Worm (Caenorhabditis elegans) whole organism, L4/young adult: Measurements from ENCODE around the gene K09C4.4.

Experiments
- W03F9.2 ChIP-seq: fragments of 150-350 bp; optimal IDR thresholded peaks from 2 replicates; lab custom pipeline; 2014; ENCODE audit warnings: missing biosample characterization, missing genetic modification characterization
- him-1 ChIP-seq: sonication (generic microtip); optimal IDR thresholded peaks from 2 replicates; lab custom pipeline; 2016; ENCODE audit warnings: missing genotype, missing genetic modification reagents, missing genetic modification characterization, missing compliant biosample characterization

DNA sequence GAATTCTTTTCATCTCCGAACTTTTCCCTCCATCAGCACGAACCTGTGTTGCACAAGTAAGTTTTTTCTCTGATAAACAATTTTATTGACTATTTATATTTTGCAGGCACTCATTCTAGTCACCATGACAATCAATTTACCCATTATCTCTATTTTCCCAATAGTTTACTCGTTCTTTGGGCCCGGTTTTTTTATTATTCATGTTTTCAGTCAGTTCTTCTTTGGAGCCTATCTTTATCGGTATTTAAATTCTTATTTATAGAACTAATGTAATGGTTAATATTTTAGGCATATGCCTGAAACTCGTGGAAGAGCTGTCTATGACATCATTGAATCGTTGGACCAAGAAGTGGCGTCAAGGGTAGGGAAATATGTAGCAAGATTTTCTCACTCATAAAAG lies 4.3 kb upstream of the K09C4.4 start:
- TF ChIP-seq him-1 (tag; lab: Kevin White, UChicago) (no peak), W03F9.2 (no peak)
